Worm (Caenorhabditis elegans) whole organism, L2 larva: ENCODE data around the gene F54D12.10.

ENCODE experiments used
- ZK546.5 ChIP-seq: sonication (generic microtip); optimal IDR thresholded peaks from 2 replicates; lab custom pipeline; 2017; ENCODE audit warnings: missing biosample characterization, missing genetic modification characterization
- ama-1 ChIP-seq: fragments of 150-350 bp; optimal IDR thresholded peaks from 2 replicates; lab custom pipeline; 2018; ENCODE audit warnings: inconsistent platforms
- blmp-1 ChIP-seq: sonication (generic microtip); optimal IDR thresholded peaks from 2 replicates; lab custom pipeline; 2017; ENCODE audit warnings: missing genetic modification characterization, mild to moderate bottlenecking, missing compliant biosample characterization, antibody characterized with exemption, moderate library complexity; ENCODE audit not compliant: insufficient read depth
- ceh-82 ChIP-seq: fragments of 150-350 bp; optimal IDR thresholded peaks from 2 replicates; lab custom pipeline; 2014; ENCODE audit warnings: missing biosample characterization, missing genetic modification characterization
- egl-27 ChIP-seq: sonication (generic microtip); optimal IDR thresholded peaks from 3 replicates; lab custom pipeline; 2017; ENCODE audit warnings: missing biosample characterization, missing genetic modification reagents, missing genetic modification characterization
- elt-1 ChIP-seq: fragments of 150-350 bp; optimal IDR thresholded peaks from 2 replicates; lab custom pipeline; 2014; ENCODE audit warnings: missing biosample characterization, missing genetic modification characterization
- nhr-21 ChIP-seq: fragments of 150-350 bp; optimal IDR thresholded peaks from 2 replicates; lab custom pipeline; 2014; ENCODE audit warnings: missing biosample characterization, missing genetic modification characterization
- nhr-23 ChIP-seq: fragments of 150-350 bp; optimal IDR thresholded peaks from 2 replicates; lab custom pipeline; 2014; ENCODE audit warnings: missing biosample characterization, missing genetic modification reagents, missing genetic modification characterization
- skn-1 ChIP-seq: sonication (generic microtip); optimal IDR thresholded peaks from 2 replicates; lab custom pipeline; 2017; ENCODE audit warnings: missing biosample characterization, missing genetic modification characterization
- snpc-4 ChIP-seq: fragments of 150-350 bp; optimal IDR thresholded peaks from 2 replicates; lab custom pipeline; 2014; ENCODE audit warnings: missing biosample characterization, missing genetic modification characterization
- unc-39 ChIP-seq: fragments of 150-350 bp; optimal IDR thresholded peaks from 2 replicates; lab custom pipeline; 2014; ENCODE audit warnings: missing biosample characterization, missing genetic modification characterization

ce11 chrII:1397703-1398102, 19.5 kb upstream of the F54D12.10 start, which contains the start of gene F54D12.8:
- TF ChIP-seq elt-1 (tag; lab: Kevin White, UChicago) (no peak), snpc-4 (tag; lab: Kevin White, UChicago) (no peak), ama-1 (lab: Kevin White, UChicago) (no peak), egl-27 (tag; lab: Kevin White, UChicago) (no peak), skn-1 (tag; lab: Kevin White, UChicago) (no peak), unc-39 (no peak), blmp-1 (tag; lab: Kevin White, UChicago) (no peak), nhr-23 (tag; lab: Kevin White, UChicago) (no peak), nhr-21 (no peak), ceh-82 (no peak), ZK546.5 (no peak)
